Worm (Caenorhabditis elegans) whole organism, L1 larva: ENCODE measurements around the gene cdkr-3.

Experiments used
- C04F5.9 ChIP-seq: sonication (generic microtip); optimal IDR thresholded peaks from 2 replicates; lab custom pipeline; 2016; ENCODE audit warnings: missing genetic modification characterization, missing compliant biosample characterization
- C34B4.2 ChIP-seq: sonication (generic microtip); optimal IDR thresholded peaks from 2 replicates; lab custom pipeline; 2017; ENCODE audit warnings: mild to moderate bottlenecking, missing genetic modification characterization, missing compliant biosample characterization
- F16B12.6 ChIP-seq: fragments of 150-350 bp; optimal IDR thresholded peaks from 2 replicates; lab custom pipeline; 2014; ENCODE audit warnings: missing biosample characterization, missing genetic modification characterization
- aha-1 ChIP-seq: fragments of 150-350 bp; optimal IDR thresholded peaks from 2 replicates; lab custom pipeline; 2014; ENCODE audit warnings: missing biosample characterization, missing genetic modification characterization
- alr-1 ChIP-seq: fragments of 200-800 bp; sonication (Bioruptor generic); optimal IDR thresholded peaks from 2 replicates; lab custom pipeline; 2018; ENCODE audit warnings: borderline replicate concordance, mild to moderate bottlenecking, missing genetic modification characterization, missing compliant biosample characterization
- ceh-8 ChIP-seq: fragments of 200-800 bp; sonication (Bioruptor generic); optimal IDR thresholded peaks from 2 replicates; lab custom pipeline; 2018; ENCODE audit warnings: mild to moderate bottlenecking, missing genetic modification characterization, moderate library complexity, missing compliant biosample characterization
- ceh-82 ChIP-seq, 3 experiments: fragments of 150-350 bp in 1 of 3; sonication (generic microtip) in 2 of 3; optimal IDR thresholded peaks; 2 replicates each; lab custom pipeline; 2014 to 2017; ENCODE audit warnings: missing biosample characterization in 3 of 3, missing genetic modification characterization in 3 of 3
- ceh-90 ChIP-seq: sonication (generic microtip); optimal IDR thresholded peaks from 2 replicates; lab custom pipeline; 2016; ENCODE audit warnings: missing genetic modification characterization, missing compliant biosample characterization
- dpl-1 ChIP-seq, 3 experiments: fragments of 150-350 bp in 2 of 3; sonication (generic microtip) in 1 of 3; optimal IDR thresholded peaks; 2 replicates each; lab custom pipeline; 2014 to 2017; ENCODE audit warnings: missing biosample characterization in 3 of 3, missing genetic modification characterization in 3 of 3, missing genetic modification reagents in 3 of 3
- dsc-1 ChIP-seq: sonication (generic microtip); optimal IDR thresholded peaks from 2 replicates; lab custom pipeline; 2016; ENCODE audit warnings: mild to moderate bottlenecking, missing genetic modification characterization, missing compliant biosample characterization
- egl-13 ChIP-seq: sonication (generic microtip); optimal IDR thresholded peaks from 2 replicates; lab custom pipeline; 2016; ENCODE audit warnings: missing genotype, missing genetic modification reagents, missing genetic modification characterization, missing compliant biosample characterization
- egl-27 ChIP-seq, 2 experiments: fragments of 150-350 bp in 1 of 2; sonication (generic microtip); optimal IDR thresholded peaks; 3 replicates each; lab custom pipeline; 2017 to 2018; ENCODE audit warnings: missing biosample characterization in 2 of 2, missing genetic modification characterization in 2 of 2, missing genetic modification reagents in 2 of 2
- ets-5 ChIP-seq: fragments of 200-800 bp; sonication (Bioruptor generic); IDR thresholded peaks from 2 replicates; pipeline ENCODE4 v1.3.6; 2022; ENCODE audit warnings: missing genetic modification characterization, missing compliant biosample characterization
- fkh-4 ChIP-seq: sonication (generic microtip); optimal IDR thresholded peaks from 2 replicates; lab custom pipeline; 2016; ENCODE audit warnings: missing compliant biosample characterization, missing genetic modification characterization, borderline replicate concordance
- fos-1 ChIP-seq: fragments of 150-350 bp; optimal IDR thresholded peaks from 2 replicates; lab custom pipeline; 2014; ENCODE audit warnings: missing biosample characterization, missing genetic modification characterization
- hpl-2 ChIP-seq: fragments of 150-350 bp; optimal IDR thresholded peaks from 2 replicates; lab custom pipeline; 2014; ENCODE audit warnings: missing biosample characterization, missing genetic modification reagents, missing genetic modification characterization
- jun-1 ChIP-seq: fragments of 150-350 bp; optimal IDR thresholded peaks from 2 replicates; lab custom pipeline; 2014; ENCODE audit warnings: missing biosample characterization, missing genetic modification reagents, missing genetic modification characterization
- lin-14 ChIP-seq: fragments of 200-800 bp; sonication (Bioruptor generic); optimal IDR thresholded peaks from 2 replicates; lab custom pipeline; 2018; ENCODE audit warnings: mild to moderate bottlenecking, missing genetic modification characterization, moderate library complexity, missing compliant biosample characterization
- lin-15B ChIP-seq: fragments of 150-350 bp; sonication (generic microtip); optimal IDR thresholded peaks from 3 replicates; lab custom pipeline; 2014; ENCODE audit warnings: missing biosample characterization, missing genetic modification characterization
- lin-39 ChIP-seq: fragments of 150-350 bp; optimal IDR thresholded peaks from 2 replicates; lab custom pipeline; 2014; ENCODE audit warnings: missing biosample characterization, missing genetic modification reagents, missing genetic modification characterization
- mab-9 ChIP-seq: fragments of 200-800 bp; sonication (Bioruptor generic); IDR thresholded peaks from 2 replicates; pipeline ENCODE4 v1.3.6; 2022; ENCODE audit warnings: missing genetic modification reagents, missing genetic modification characterization, missing compliant biosample characterization
- nhr-19 ChIP-seq: fragments of 200-800 bp; sonication (Bioruptor generic); conservative IDR thresholded peaks from 2 replicates; pipeline ENCODE4 v1.3.6; 2022; ENCODE audit warnings: missing genetic modification characterization, missing compliant biosample characterization
- nhr-237 ChIP-seq: fragments of 150-350 bp; optimal IDR thresholded peaks from 2 replicates; lab custom pipeline; 2014; ENCODE audit warnings: missing biosample characterization, missing genetic modification characterization
- nhr-47 ChIP-seq: sonication (generic microtip); optimal IDR thresholded peaks from 2 replicates; lab custom pipeline; 2016; ENCODE audit warnings: mild to moderate bottlenecking, missing genetic modification characterization, moderate library complexity, missing compliant biosample characterization
- nhr-76 ChIP-seq: sonication (generic microtip); optimal IDR thresholded peaks from 2 replicates; lab custom pipeline; 2017; ENCODE audit warnings: missing biosample characterization, missing genetic modification characterization
- nhr-84 ChIP-seq: sonication (generic microtip); optimal IDR thresholded peaks from 2 replicates; lab custom pipeline; 2017; ENCODE audit warnings: missing biosample characterization, missing genetic modification characterization
- nhr-85 ChIP-seq: sonication (generic microtip); peaks from one replicate; lab custom pipeline; 2016; ENCODE audit warnings: missing genetic modification characterization, inconsistent platforms, missing compliant biosample characterization
- pax-3 ChIP-seq: fragments of 200-800 bp; sonication (Bioruptor generic); optimal IDR thresholded peaks from 2 replicates; lab custom pipeline; 2018; ENCODE audit warnings: mild to moderate bottlenecking, missing genetic modification characterization, moderate library complexity, missing compliant biosample characterization
- sptf-1 ChIP-seq: fragments of 150-350 bp; optimal IDR thresholded peaks from 2 replicates; lab custom pipeline; 2014; ENCODE audit warnings: missing biosample characterization, missing genetic modification characterization
- sup-37 ChIP-seq: fragments of 200-800 bp; sonication (Bioruptor generic); optimal IDR thresholded peaks from 2 replicates; lab custom pipeline; 2018; ENCODE audit warnings: mild to moderate bottlenecking, missing genetic modification characterization, missing compliant biosample characterization
- swsn-7 ChIP-seq: sonication (generic microtip); optimal IDR thresholded peaks from 2 replicates; lab custom pipeline; 2016; ENCODE audit warnings: missing genetic modification characterization, missing compliant biosample characterization
- unc-130 ChIP-seq: fragments of 150-350 bp; optimal IDR thresholded peaks from 2 replicates; lab custom pipeline; 2017; ENCODE audit warnings: missing biosample characterization, missing genetic modification characterization, inconsistent platforms
- unc-86 ChIP-seq: sonication (generic microtip); optimal IDR thresholded peaks from 2 replicates; lab custom pipeline; 2016; ENCODE audit warnings: missing genetic modification characterization, missing compliant biosample characterization
- vab-15 ChIP-seq: sonication (generic microtip); optimal IDR thresholded peaks from 2 replicates; lab custom pipeline; 2017; ENCODE audit warnings: missing genotype, mild to moderate bottlenecking, missing genetic modification characterization, missing compliant biosample characterization
- zip-4 ChIP-seq: fragments of 200-800 bp; sonication (Bioruptor generic); optimal IDR thresholded peaks from 2 replicates; lab custom pipeline; 2018; ENCODE audit warnings: mild to moderate bottlenecking, missing genetic modification characterization, moderate library complexity, missing compliant biosample characterization
- ztf-4 ChIP-seq: fragments of 150-350 bp; optimal IDR thresholded peaks from 2 replicates; lab custom pipeline; 2014; ENCODE audit warnings: missing biosample characterization, missing genetic modification characterization

cdkr-3 gene

DNA sequence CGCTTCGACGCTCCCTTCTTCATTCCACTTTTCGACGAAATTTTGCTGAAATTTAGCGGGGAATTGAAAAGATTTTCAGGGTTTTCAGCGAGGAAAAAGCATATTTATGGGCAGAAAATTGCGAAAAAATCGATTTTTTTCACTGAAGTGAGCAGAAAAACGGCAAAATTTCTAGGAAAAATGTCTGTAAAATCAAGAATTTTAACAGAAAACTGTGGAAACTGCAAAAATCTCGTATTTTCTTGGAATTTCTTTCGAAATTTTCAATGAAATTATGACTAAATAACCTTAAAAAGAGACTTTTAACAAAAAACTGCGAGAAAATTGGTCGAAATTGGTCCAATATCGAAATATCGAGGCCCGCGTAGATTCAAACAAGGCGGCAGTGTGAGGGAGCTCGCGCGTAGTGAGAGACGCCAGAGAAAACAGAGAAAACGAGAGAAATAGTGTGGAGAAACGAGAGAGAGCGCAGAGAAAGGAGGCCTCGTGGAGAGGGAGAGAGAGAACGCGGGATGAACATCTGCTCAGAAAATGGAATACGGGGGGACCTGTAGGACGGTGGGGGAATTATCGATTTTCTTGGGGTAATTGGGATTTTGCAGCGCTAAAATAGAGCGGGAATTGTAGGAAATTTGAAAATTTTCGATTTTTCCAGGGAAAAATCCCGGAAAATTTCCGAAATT, 20.3 kb upstream of the cdkr-3 start, which contains the start of gene swsn-1 (continued):
- TF ChIP-seq fos-1 (tag; lab: Kevin White, UChicago): no peak

DNA sequence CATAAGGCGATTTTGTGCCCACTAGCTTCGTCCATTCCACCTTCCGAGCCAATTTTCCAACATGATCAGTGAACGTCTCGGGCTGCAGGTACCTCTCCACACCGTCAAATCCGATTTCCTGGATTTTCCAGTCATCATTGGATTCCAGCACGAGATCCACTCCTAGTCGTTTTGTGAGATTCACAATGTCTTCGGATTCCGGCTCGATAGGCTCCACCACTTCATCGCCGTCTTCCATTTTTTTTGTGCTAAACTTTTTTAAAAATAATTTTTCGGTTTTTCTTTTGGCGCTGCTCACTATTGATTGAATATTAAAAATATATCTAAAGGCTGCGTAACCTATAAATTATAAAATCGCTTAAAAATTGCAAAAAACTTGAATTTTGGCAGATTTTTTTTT, 2.9 kb upstream of the cdkr-3 start, which contains the start of gene mdt-17:
Gene mdt-17 (minus strand): TSS at position 256 of the 400 bp plus-strand sequence.
- TF ChIP-seq sptf-1 (tag; lab: Kevin White, UChicago): no peak
- no peak for TF ChIP-seq hpl-2
- no peak for TF ChIP-seq jun-1
- no peak for TF ChIP-seq ceh-90
- TF ChIP-seq, all 84 proteins: peak for 0

DNA sequence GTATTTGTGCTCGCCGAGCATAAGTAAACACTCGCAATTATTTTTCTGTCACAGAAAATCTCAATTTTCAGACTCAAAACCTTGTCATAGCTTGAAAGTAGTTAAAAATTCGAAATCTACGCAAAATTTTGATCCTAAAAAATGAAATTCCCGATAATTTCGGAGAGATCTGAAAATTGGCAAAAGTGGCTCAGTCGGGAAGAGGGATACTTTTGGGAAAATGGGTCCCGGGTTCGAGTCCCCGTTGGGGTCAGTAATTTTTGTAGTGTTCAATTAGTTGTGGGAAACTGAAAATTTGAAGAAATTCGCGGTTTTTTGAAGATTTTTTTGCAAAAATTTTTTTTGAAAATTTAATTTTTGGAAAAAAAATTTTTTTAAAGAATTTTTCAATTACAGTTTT, 7.0 kb downstream of the cdkr-3 start:
- TF ChIP-seq ceh-8 (GFP tag; lab: Kevin White, UChicago) (no peak), nhr-237 (tag; lab: Kevin White, UChicago) (no peak), zip-4 (no peak), C34B4.2 (tag; lab: Kevin White, UChicago) (no peak), lin-14 (GFP tag; lab: Kevin White, UChicago) (no peak), hpl-2 (no peak), unc-130 (tag; lab: Kevin White, UChicago) (no peak), egl-27 (tag; optimal IDR thresholded peaks at IDR 0.05; lab: Kevin White, UChicago) (no peak), egl-13 (tag; lab: Kevin White, UChicago) (no peak), ztf-4 (no peak), unc-86 (no peak), dsc-1 (no peak), fos-1 (tag; lab: Kevin White, UChicago) (no peak), sup-37 (GFP tag; lab: Kevin White, UChicago) (no peak), alr-1 (tag; lab: Kevin White, UChicago) (no peak), fkh-4 (tag; lab: Kevin White, UChicago) (no peak), lin-15B (no peak), vab-15 (no peak), ets-5 (GFP tag; lab: Robert Waterston, UW) (no peak)

DNA sequence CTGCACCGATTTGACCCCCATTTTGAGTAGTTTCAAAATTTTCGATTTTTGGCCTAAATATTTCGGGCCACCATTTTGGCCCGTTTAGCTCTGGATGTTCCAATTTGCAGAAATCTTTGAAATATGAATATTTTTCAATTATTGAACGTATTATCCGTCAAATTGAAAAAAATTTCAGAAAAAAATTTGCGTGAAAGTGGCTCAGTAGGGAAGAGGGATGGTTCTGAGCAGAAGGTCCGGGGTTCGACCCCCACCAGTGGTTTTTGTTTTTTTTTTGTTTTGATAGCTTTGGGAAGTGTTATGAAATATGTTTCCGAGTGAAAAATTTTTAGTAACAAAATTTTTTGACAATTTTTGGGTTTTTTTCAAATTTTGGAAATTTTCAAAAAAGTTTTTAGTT, 9.4 kb downstream of the cdkr-3 start:
- TF ChIP-seq F16B12.6 (tag; lab: Kevin White, UChicago): no peak
- no peak for TF ChIP-seq aha-1
- TF ChIP-seq pax-3 (tag; lab: Kevin White, UChicago): no peak
- TF ChIP-seq lin-15B: no peak
- TF ChIP-seq swsn-7: no peak
- no peak for TF ChIP-seq unc-86
- TF ChIP-seq ets-5 (GFP tag; lab: Robert Waterston, UW): no peak
- no peak for TF ChIP-seq nhr-85 (tag; lab: Kevin White, UChicago)
- TF ChIP-seq sup-37 (GFP tag; lab: Kevin White, UChicago): no peak
- TF ChIP-seq mab-9 (GFP tag; lab: Robert Waterston, UW): no peak
- no peak for TF ChIP-seq ceh-90
- TF ChIP-seq lin-39 (tag; lab: Kevin White, UChicago): no peak
- no peak for TF ChIP-seq dpl-1 (GFP tag; optimal IDR thresholded peaks at IDR 0.05; lab: Kevin White, UChicago)
- no peak for TF ChIP-seq nhr-19 (GFP tag; lab: Robert Waterston, UW)
- no peak for TF ChIP-seq nhr-84 (tag; lab: Kevin White, UChicago)
- no peak for TF ChIP-seq ceh-82 (tag; optimal IDR thresholded peaks at IDR 0.05; lab: Kevin White, UChicago)
- no peak for TF ChIP-seq unc-130 (tag; lab: Kevin White, UChicago)
- no peak for TF ChIP-seq nhr-47
- no peak for TF ChIP-seq C04F5.9 (tag; lab: Kevin White, UChicago)
- no peak for TF ChIP-seq nhr-76 (tag; lab: Kevin White, UChicago)
